Fruit fly (Drosophila melanogaster): ENCODE results near the gene Pglym78.

The Pglym78 gene

DNA sequence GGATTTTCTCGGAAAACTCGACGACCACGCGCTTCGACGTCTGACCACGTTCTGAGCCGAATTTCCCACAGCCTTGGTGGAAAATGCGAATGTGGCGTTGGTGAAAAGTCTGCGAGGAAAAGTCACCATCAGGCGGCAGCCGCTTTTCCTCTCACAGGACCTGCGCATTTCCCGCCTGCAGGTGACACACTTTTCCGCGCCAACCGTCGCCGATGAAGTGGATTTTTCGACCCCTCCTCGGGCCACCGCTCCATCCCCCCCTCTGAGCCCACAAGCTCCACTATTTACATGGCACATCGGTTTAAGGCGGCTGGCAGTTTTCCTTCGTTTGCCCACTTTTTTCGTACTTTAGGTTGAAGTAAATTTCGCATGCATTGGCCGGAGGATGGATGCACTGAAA is 46.9 kb downstream of the Pglym78 start, which contains the start of gene jus (continued):
- no peak for TF ChIP-seq eve (GFP tag; optimal IDR thresholded peaks at IDR 0.05)
- 0 out of 2 replicates have a peak, but pooled peaks have one; percentile 45 for TF ChIP-seq CG16779 (GFP tag; IDR thresholded peaks at IDR 0.05)
- no peak for TF ChIP-seq pnt (GFP tag; optimal IDR thresholded peaks at IDR 0.05)
- peak; percentile 14 for TF ChIP-seq abd-A (tag; optimal IDR thresholded peaks at IDR 0.05)
- TF ChIP-seq crol (GFP tag; IDR thresholded peaks at IDR 0.05): peak; percentile 89
- TF ChIP-seq row (GFP tag; IDR thresholded peaks at IDR 0.05): 0 out of 3 replicates have a peak, but pooled peaks have one; percentile 17

DNA sequence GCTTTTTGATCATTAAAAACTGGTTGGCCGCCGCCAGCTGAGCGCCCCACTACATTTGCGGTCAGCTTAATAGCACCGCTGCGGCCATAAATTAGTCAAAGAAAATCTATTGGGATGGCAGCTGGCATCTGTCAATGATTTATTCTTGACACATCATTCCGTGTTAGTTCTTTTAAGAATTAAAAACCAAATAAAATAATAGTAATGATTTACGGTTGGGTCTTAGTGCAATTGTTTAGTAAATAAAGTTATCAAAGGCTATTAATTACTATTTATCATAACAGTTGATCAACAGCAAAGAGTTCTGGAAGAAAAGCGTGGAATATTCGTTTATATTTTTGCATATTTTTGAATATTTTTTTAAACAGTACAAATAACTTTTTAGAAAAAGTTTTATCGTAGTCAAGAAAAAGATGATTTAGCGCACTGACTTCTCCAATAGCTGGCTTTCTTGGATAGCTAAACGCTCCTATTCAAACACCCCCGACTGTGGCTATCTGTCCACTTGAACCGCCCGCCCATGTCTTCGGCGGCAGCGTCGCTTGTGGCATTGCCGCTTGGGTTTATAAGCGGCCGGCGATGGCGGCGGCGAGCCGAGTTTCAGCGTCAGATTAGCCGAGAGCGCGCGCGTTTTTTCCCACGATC is 49.0 kb downstream of the Pglym78 start, which contains the start of gene CG14515:
Gene CG14515, plus strand, starts transcription at position 590 of the 645 bp plus-strand sequence.
- peak; percentile 17 for TF ChIP-seq CG2712 (tag; optimal IDR thresholded peaks at IDR 0.05)
- no peak for TF ChIP-seq sisA (GFP tag; IDR thresholded peaks at IDR 0.05)
- TF ChIP-seq CG10147 (GFP tag; optimal IDR thresholded peaks at IDR 0.05): no peak
- peak; percentile 20 for TF ChIP-seq CG2678 (tag; optimal IDR thresholded peaks at IDR 0.05)
- 0 out of 3 replicates have a peak, but pooled peaks have one; percentile 39 for TF ChIP-seq row (GFP tag; IDR thresholded peaks at IDR 0.05)
- no peak for TF ChIP-seq Six4 (GFP tag; optimal IDR thresholded peaks at IDR 0.05)
- no peak for TF ChIP-seq CG1233 (GFP tag; optimal IDR thresholded peaks at IDR 0.05)
- no peak for TF ChIP-seq fru (optimal IDR thresholded peaks at IDR 0.05)
- no peak for TF ChIP-seq slp2 (GFP tag; optimal IDR thresholded peaks at IDR 0.05)
- TF ChIP-seq CG7556 (GFP tag; optimal IDR thresholded peaks at IDR 0.05): peak; percentile 39
- TF ChIP-seq CoRest (tag; optimal IDR thresholded peaks at IDR 0.05): peak; percentile 11
- no peak for TF ChIP-seq dm (GFP tag; optimal IDR thresholded peaks at IDR 0.05)
- no peak for TF ChIP-seq Gug (GFP tag; IDR thresholded peaks at IDR 0.05)
- no peak for TF ChIP-seq CG10543 (GFP tag; optimal IDR thresholded peaks at IDR 0.05)
- no peak for TF ChIP-seq Aef1 (GFP tag; IDR thresholded peaks at IDR 0.05)
- TF ChIP-seq CG17361 (GFP tag; IDR thresholded peaks at IDR 0.05): peak; percentile 44; the same call in 2 of the 3 replicates
- TF ChIP-seq CG11695 (GFP tag; IDR thresholded peaks at IDR 0.05): 0 out of 3 replicates have a peak, but pooled peaks have one; percentile 12
- TF ChIP-seq knrl (GFP tag; IDR thresholded peaks at IDR 0.05; ENCODE audit: partially characterized antibody): no peak
- no peak for TF ChIP-seq cato (GFP tag; optimal IDR thresholded peaks at IDR 0.05; ENCODE audit: borderline replicate concordance)
- TF ChIP-seq Nf-YA (GFP tag; IDR thresholded peaks at IDR 0.05): no peak
- peak; percentile 40 for TF ChIP-seq Med (GFP tag)
- TF ChIP-seq Sox100B (GFP tag; optimal IDR thresholded peaks at IDR 0.05): peak; percentile 47
- no peak for TF ChIP-seq Hmx (GFP tag; optimal IDR thresholded peaks at IDR 0.05)
- TF ChIP-seq nmo (GFP tag; optimal IDR thresholded peaks at IDR 0.05): peak; percentile 59
- TF ChIP-seq Adf1 (GFP tag; IDR thresholded peaks at IDR 0.05): no peak
- TF ChIP-seq HmgD (GFP tag; optimal IDR thresholded peaks at IDR 0.05): no peak
- TF ChIP-seq CG18262 (tag; optimal IDR thresholded peaks at IDR 0.05): peak; percentile 47
- no peak for TF ChIP-seq sim (GFP tag; IDR thresholded peaks at IDR 0.05)
- TF ChIP-seq pum (GFP tag; optimal IDR thresholded peaks at IDR 0.05): no peak
- TF ChIP-seq ase (GFP tag; IDR thresholded peaks at IDR 0.05): 0 out of 3 replicates have a peak, but pooled peaks have one; percentile 16
- TF ChIP-seq Bdp1 (GFP tag; optimal IDR thresholded peaks at IDR 0.05): no peak
- TF ChIP-seq zf30C (GFP tag; optimal IDR thresholded peaks at IDR 0.05): no peak
- TF ChIP-seq CG3838 (GFP tag; optimal IDR thresholded peaks at IDR 0.05): no peak
- no peak for TF ChIP-seq Dll (GFP tag; IDR thresholded peaks at IDR 0.05; ENCODE audit: partially characterized antibody)
- TF ChIP-seq CG3281 (GFP tag; optimal IDR thresholded peaks at IDR 0.05): no peak
- TF ChIP-seq al (GFP tag; IDR thresholded peaks at IDR 0.05): no peak
- TF ChIP-seq hb (GFP tag; IDR thresholded peaks at IDR 0.05; ENCODE audit: partially characterized antibody): no peak
- no peak for TF ChIP-seq otp (GFP tag; IDR thresholded peaks at IDR 0.05)
- no peak for TF ChIP-seq CG32767 (GFP tag; IDR thresholded peaks at IDR 0.05)
- no peak for TF ChIP-seq fd3F (GFP tag; optimal IDR thresholded peaks at IDR 0.05)
- TF ChIP-seq sug (tag; optimal IDR thresholded peaks at IDR 0.05): no peak
- TF ChIP-seq CG9437 (GFP tag; optimal IDR thresholded peaks at IDR 0.05): peak; percentile 7
- TF ChIP-seq Sry-δ (GFP tag; optimal IDR thresholded peaks at IDR 0.05): no peak
- peak; percentile 18 for TF ChIP-seq CG7839 (tag; optimal IDR thresholded peaks at IDR 0.05)

All from whole organism, embryonic.